Worm (Caenorhabditis elegans) whole organism, young adult: Measurements from ENCODE around the gene lgc-38.

Source experiments
- D2030.7 ChIP-seq: fragments of 200-800 bp; sonication (Bioruptor generic); IDR thresholded peaks from 2 replicates; pipeline ENCODE4 v1.3.6; 2022; ENCODE audit warnings: missing genetic modification reagents, missing genetic modification characterization, missing compliant biosample characterization
- F39B2.1 ChIP-seq: fragments of 200-800 bp; sonication (Bioruptor generic); IDR thresholded peaks from 2 replicates; pipeline ENCODE4 v1.3.6; 2022; ENCODE audit warnings: missing genetic modification reagents, missing genetic modification characterization, missing compliant biosample characterization
- F57C9.4 ChIP-seq: sonication (generic microtip); optimal IDR thresholded peaks from 2 replicates; lab custom pipeline; 2017; ENCODE audit warnings: mild to moderate bottlenecking, missing genetic modification characterization, missing compliant biosample characterization
- Y53G8AR.9 ChIP-seq: fragments of 200-800 bp; sonication (Bioruptor generic); conservative IDR thresholded peaks from 2 replicates; pipeline ENCODE4 v1.3.6; 2022; ENCODE audit warnings: missing genetic modification reagents, missing genetic modification characterization, missing compliant biosample characterization
- Y79H2A.3 ChIP-seq: fragments of 200-800 bp; sonication (Bioruptor generic); conservative IDR thresholded peaks from 2 replicates; pipeline ENCODE4 v1.3.6; 2022; ENCODE audit warnings: missing genetic modification reagents, missing genetic modification characterization, missing compliant biosample characterization
- akir-1 ChIP-seq: fragments of 200-800 bp; sonication (Bioruptor generic); optimal IDR thresholded peaks from 2 replicates; lab custom pipeline; 2018; ENCODE audit warnings: mild to moderate bottlenecking, missing genetic modification characterization, moderate library complexity, missing compliant biosample characterization
- ama-1 ChIP-seq, 3 experiments: fragments of 150-350 bp in 1 of 3; sonication (generic microtip) in 2 of 3; optimal IDR thresholded peaks; 2 replicates each; lab custom pipeline; 2014 to 2018; ENCODE audit warnings: missing biosample characterization in 2 of 3, missing genetic modification characterization in 2 of 3, missing genetic modification reagents in 2 of 3
- aptf-2 ChIP-seq: fragments of 200-800 bp; sonication (Bioruptor generic); conservative IDR thresholded peaks from 2 replicates; pipeline ENCODE4 v1.3.6; 2022; ENCODE audit warnings: missing genetic modification reagents, missing genetic modification characterization, missing compliant biosample characterization
- cebp-1 ChIP-seq, 2 experiments: fragments of 200-800 bp in 1 of 2; sonication (Bioruptor generic) in 1 of 2; sonication (generic microtip) in 1 of 2; IDR thresholded peaks in 1 of 2; optimal IDR thresholded peaks in 1 of 2; 2 replicates each; pipeline versions ENCODE4 v1.3.6 to Lab custom; 2017 to 2022; ENCODE audit warnings: missing compliant biosample characterization in 2 of 2, missing genetic modification characterization in 2 of 2, mild to moderate bottlenecking in 1 of 2, missing genetic modification reagents in 1 of 2, moderate library complexity in 1 of 2
- ceh-40 ChIP-seq: fragments of 200-800 bp; sonication (Bioruptor generic); IDR thresholded peaks from 2 replicates; pipeline ENCODE4 v1.3.6; 2022; ENCODE audit warnings: missing genetic modification characterization, missing compliant biosample characterization
- ceh-79 ChIP-seq: sonication (generic microtip); optimal IDR thresholded peaks from 2 replicates; lab custom pipeline; 2017; ENCODE audit warnings: mild to moderate bottlenecking, missing genetic modification characterization, missing compliant biosample characterization
- chd-7 ChIP-seq: sonication (generic microtip); optimal IDR thresholded peaks from 2 replicates; lab custom pipeline; 2016; ENCODE audit warnings: mild to moderate bottlenecking, missing genetic modification characterization, moderate library complexity, missing compliant biosample characterization
- egl-18 ChIP-seq: fragments of 200-800 bp; sonication (Bioruptor generic); IDR thresholded peaks from 2 replicates; pipeline ENCODE4 v1.3.6; 2022; ENCODE audit warnings: missing genetic modification reagents, missing genetic modification characterization, missing compliant biosample characterization
- egrh-3 ChIP-seq: fragments of 200-800 bp; sonication (Bioruptor generic); IDR thresholded peaks from 2 replicates; pipeline ENCODE4 v1.3.6; 2022; ENCODE audit warnings: missing genetic modification reagents, missing genetic modification characterization, missing compliant biosample characterization
- ekl-4 ChIP-seq: fragments of 200-800 bp; sonication (Bioruptor generic); IDR thresholded peaks from 2 replicates; pipeline ENCODE4 v1.3.6; 2022; ENCODE audit warnings: missing genetic modification reagents, missing genetic modification characterization, missing compliant biosample characterization
- fkh-3 ChIP-seq: sonication (generic microtip); optimal IDR thresholded peaks from 2 replicates; lab custom pipeline; 2016; ENCODE audit warnings: mild to moderate bottlenecking, missing genetic modification characterization, missing compliant biosample characterization
- hmg-20 ChIP-seq: fragments of 200-800 bp; sonication (Bioruptor generic); IDR thresholded peaks from 2 replicates; pipeline ENCODE4 v1.3.6; 2022; ENCODE audit warnings: missing genetic modification reagents, missing genetic modification characterization, missing compliant biosample characterization
- lin-35 ChIP-seq, 3 experiments: fragments of 150-350 bp in 2 of 3; sonication (generic microtip) in 1 of 3; optimal IDR thresholded peaks; 2 replicates each; lab custom pipeline; 2014 to 2018; ENCODE audit warnings: missing biosample characterization in 3 of 3, missing genetic modification characterization in 3 of 3, missing genetic modification reagents in 3 of 3
- lin-54 ChIP-seq: fragments of 200-800 bp; sonication (Bioruptor generic); optimal IDR thresholded peaks from 2 replicates; lab custom pipeline; 2018; ENCODE audit warnings: mild to moderate bottlenecking, missing genetic modification characterization, missing compliant biosample characterization
- lir-1 ChIP-seq: fragments of 200-800 bp; sonication (Bioruptor generic); conservative IDR thresholded peaks from 2 replicates; pipeline ENCODE4 v1.3.6; 2022; ENCODE audit warnings: missing genetic modification reagents, missing genetic modification characterization, missing compliant biosample characterization
- lsy-27 ChIP-seq: sonication (generic microtip); optimal IDR thresholded peaks from 2 replicates; lab custom pipeline; 2017; ENCODE audit warnings: missing genetic modification characterization, mild to moderate bottlenecking, missing compliant biosample characterization, antibody characterized with exemption, missing genotype, borderline replicate concordance; ENCODE audit not compliant: insufficient read depth
- madf-10 ChIP-seq: sonication (generic microtip); optimal IDR thresholded peaks from 2 replicates; lab custom pipeline; 2016; ENCODE audit warnings: mild to moderate bottlenecking, missing genetic modification characterization, missing compliant biosample characterization
- mcd-1 ChIP-seq: fragments of 200-800 bp; sonication (Bioruptor generic); IDR thresholded peaks from 2 replicates; pipeline ENCODE4 v1.3.6; 2022; ENCODE audit warnings: missing genetic modification reagents, missing genetic modification characterization, missing compliant biosample characterization
- mel-28 ChIP-seq: sonication (generic microtip); optimal IDR thresholded peaks from 2 replicates; lab custom pipeline; 2016; ENCODE audit warnings: borderline replicate concordance, mild to moderate bottlenecking, missing genetic modification characterization, missing compliant biosample characterization
- mes-4 ChIP-seq: sonication (generic microtip); optimal IDR thresholded peaks from 2 replicates; lab custom pipeline; 2016; ENCODE audit warnings: missing genotype, missing genetic modification characterization, missing compliant biosample characterization
- nfyb-1 ChIP-seq: fragments of 200-800 bp; sonication (Bioruptor generic); IDR thresholded peaks from 2 replicates; pipeline ENCODE4 v1.3.6; 2022; ENCODE audit warnings: missing genetic modification reagents, missing genetic modification characterization, missing compliant biosample characterization
- pha-4 ChIP-seq: fragments of 150-350 bp; sonication (generic microtip); optimal IDR thresholded peaks from 2 replicates; lab custom pipeline; 2014; ENCODE audit warnings: missing biosample characterization, missing genetic modification reagents, missing genetic modification characterization
- rec-8 ChIP-seq, 2 experiments: sonication (generic microtip); optimal IDR thresholded peaks; 2 replicates each; lab custom pipeline; 2016; ENCODE audit warnings: mild to moderate bottlenecking in 2 of 2, missing genetic modification characterization in 2 of 2, missing genetic modification reagents in 2 of 2, missing genotype in 2 of 2, missing biosample characterization in 1 of 2, missing compliant biosample characterization in 1 of 2, moderate library complexity in 1 of 2
- repo-1 ChIP-seq: sonication (generic microtip); optimal IDR thresholded peaks from 2 replicates; lab custom pipeline; 2017; ENCODE audit warnings: mild to moderate bottlenecking, missing genetic modification characterization, missing compliant biosample characterization
- rpc-1 ChIP-seq, 2 experiments: fragments of 150-350 bp in 1 of 2; sonication (generic microtip) in 1 of 2; optimal IDR thresholded peaks; 2 replicates each; lab custom pipeline; 2014 to 2018; ENCODE audit warnings: missing biosample characterization in 1 of 2, missing genetic modification characterization in 1 of 2, missing genetic modification reagents in 1 of 2, missing genotype in 1 of 2
- snpc-1.3 ChIP-seq: sonication (generic microtip); optimal IDR thresholded peaks from 2 replicates; lab custom pipeline; 2017; ENCODE audit warnings: missing genetic modification characterization, mild to moderate bottlenecking, missing compliant biosample characterization, antibody characterized with exemption, moderate library complexity, missing genotype, missing genetic modification reagents; ENCODE audit not compliant: insufficient read depth
- tbx-9 ChIP-seq: sonication (generic microtip); optimal IDR thresholded peaks from 2 replicates; lab custom pipeline; 2016; ENCODE audit warnings: borderline replicate concordance, missing genetic modification characterization, inconsistent platforms, missing compliant biosample characterization
- unc-130 ChIP-seq: sonication (generic microtip); optimal IDR thresholded peaks from 2 replicates; lab custom pipeline; 2016; ENCODE audit warnings: missing genetic modification reagents, missing genetic modification characterization, missing compliant biosample characterization
- ztf-25 ChIP-seq: fragments of 200-800 bp; sonication (Bioruptor generic); IDR thresholded peaks from 2 replicates; pipeline ENCODE4 v1.3.6; 2022; ENCODE audit warnings: missing genetic modification reagents, missing genetic modification characterization, missing compliant biosample characterization
- ztf-28 ChIP-seq: fragments of 200-800 bp; sonication (Bioruptor generic); IDR thresholded peaks from 2 replicates; pipeline ENCODE4 v1.3.6; 2022; ENCODE audit warnings: missing genetic modification reagents, missing genetic modification characterization, missing compliant biosample characterization
- ztf-3 ChIP-seq: fragments of 200-800 bp; sonication (Bioruptor generic); optimal IDR thresholded peaks from 2 replicates; lab custom pipeline; 2018; ENCODE audit warnings: mild to moderate bottlenecking, missing genetic modification characterization, missing compliant biosample characterization
- ztf-6 ChIP-seq: fragments of 200-800 bp; sonication (Bioruptor generic); IDR thresholded peaks from 2 replicates; pipeline ENCODE4 v1.3.6; 2022; ENCODE audit warnings: missing genetic modification reagents, missing genetic modification characterization, missing compliant biosample characterization

Gene lgc-38

ce11 chrIII:6993179-6993578 is 15.8 kb upstream of the lgc-38 start:
- TF ChIP-seq lir-1 (no peak), tbx-9 (tag; lab: Kevin White, UChicago) (no peak), F57C9.4 (tag; lab: Kevin White, UChicago) (no peak), aptf-2 (GFP tag; lab: Robert Waterston, UW) (no peak), egl-18 (GFP tag; lab: Robert Waterston, UW) (no peak), pha-4 (tag; lab: Kevin White, UChicago) (no peak), lsy-27 (tag; lab: Kevin White, UChicago) (no peak), lin-54 (GFP tag; lab: Kevin White, UChicago) (no peak), mel-28 (tag; lab: Kevin White, UChicago) (no peak), fkh-3 (no peak), rpc-1 (optimal IDR thresholded peaks at IDR 0.05; lab: Kevin White, UChicago) (no peak), rpc-1 (tag; optimal IDR thresholded peaks at IDR 0.05; lab: Kevin White, UChicago) (no peak), ama-1 (optimal IDR thresholded peaks at IDR 0.05; lab: Kevin White, UChicago) (no peak), ama-1 (GFP tag; optimal IDR thresholded peaks at IDR 0.05; lab: Kevin White, UChicago) (no peak), mcd-1 (GFP tag; lab: Robert Waterston, UW) (no peak), chd-7 (no peak), akir-1 (GFP tag; lab: Kevin White, UChicago) (no peak), F39B2.1 (GFP tag; lab: Robert Waterston, UW) (no peak), ceh-79 (tag; lab: Kevin White, UChicago) (no peak), lin-35 (GFP tag; optimal IDR thresholded peaks at IDR 0.05; lab: Kevin White, UChicago) (no peak), D2030.7 (GFP tag; lab: Robert Waterston, UW) (no peak), mes-4 (no peak)

- no peak for TF ChIP-seq egrh-3 (GFP tag; lab: Robert Waterston, UW)
- TF ChIP-seq ztf-25 (GFP tag; lab: Robert Waterston, UW), result no peak
- TF ChIP-seq pha-4 (tag; lab: Kevin White, UChicago), result no peak
- no peak for TF ChIP-seq madf-10 (tag; lab: Kevin White, UChicago)
- no peak for TF ChIP-seq akir-1 (GFP tag; lab: Kevin White, UChicago)
- TF ChIP-seq hmg-20 (GFP tag; lab: Robert Waterston, UW), result no peak
- no peak for TF ChIP-seq repo-1 (tag; lab: Kevin White, UChicago)
- TF ChIP-seq lsy-27 (tag; lab: Kevin White, UChicago), result no peak
- TF ChIP-seq snpc-1.3 (tag; lab: Kevin White, UChicago), result no peak
- no peak for TF ChIP-seq ztf-3 (GFP tag; lab: Kevin White, UChicago)
- TF ChIP-seq ekl-4 (GFP tag; lab: Robert Waterston, UW), result no peak
- no peak for TF ChIP-seq unc-130
- no peak for TF ChIP-seq ztf-28 (GFP tag; lab: Robert Waterston, UW)
- no peak for TF ChIP-seq Y79H2A.3
- TF ChIP-seq nfyb-1, result no peak
- no peak for TF ChIP-seq cebp-1 (GFP tag; IDR thresholded peaks at IDR 0.05; lab: Robert Waterston, UW)
- TF ChIP-seq cebp-1 (tag; optimal IDR thresholded peaks at IDR 0.05; lab: Kevin White, UChicago), result no peak
- no peak for TF ChIP-seq Y53G8AR.9 (GFP tag; lab: Robert Waterston, UW)
- TF ChIP-seq ceh-40 (GFP tag; lab: Robert Waterston, UW), result no peak
- TF ChIP-seq rec-8 (tag; optimal IDR thresholded peaks at IDR 0.05; lab: Kevin White, UChicago), result no peak
- TF ChIP-seq ztf-6 (GFP tag; lab: Robert Waterston, UW), result no peak
These were observed 6.8 kb upstream of the lgc-38 start for ce11 chrIII:7002143-7002542.
